Worm (Caenorhabditis elegans) whole organism, young adult: ENCODE measurements around the gene clec-266.

Experiments
- B0019.2 ChIP-seq: fragments of 200-800 bp; sonication (Bioruptor generic); conservative IDR thresholded peaks from 2 replicates; pipeline ENCODE4 v1.3.6; 2022; ENCODE audit warnings: missing genetic modification reagents, missing genetic modification characterization, missing compliant biosample characterization
- C17E4.6 ChIP-seq: fragments of 200-800 bp; sonication (Bioruptor generic); IDR thresholded peaks from 2 replicates; pipeline ENCODE4 v1.3.6; 2022; ENCODE audit warnings: missing genetic modification reagents, missing genetic modification characterization, missing compliant biosample characterization
- F10E7.11 ChIP-seq: sonication (generic microtip); optimal IDR thresholded peaks from 2 replicates; lab custom pipeline; 2017; ENCODE audit warnings: mild to moderate bottlenecking, missing genetic modification characterization, moderate library complexity, missing compliant biosample characterization
- F22D6.2 ChIP-seq: sonication (generic microtip); optimal IDR thresholded peaks from 2 replicates; lab custom pipeline; 2016; ENCODE audit warnings: mild to moderate bottlenecking, missing genetic modification characterization, missing compliant biosample characterization
- K12H6.12 ChIP-seq: fragments of 200-800 bp; sonication (Bioruptor generic); optimal IDR thresholded peaks from 2 replicates; lab custom pipeline; 2018; ENCODE audit warnings: mild to moderate bottlenecking, missing genetic modification characterization, missing compliant biosample characterization
- T26A5.8 ChIP-seq: sonication (generic microtip); optimal IDR thresholded peaks from 2 replicates; lab custom pipeline; 2016; ENCODE audit warnings: missing genetic modification characterization, missing compliant biosample characterization
- Y53F4B.3 ChIP-seq: fragments of 200-800 bp; sonication (Bioruptor generic); IDR thresholded peaks from 2 replicates; pipeline ENCODE4 v1.3.6; 2022; ENCODE audit warnings: missing genetic modification reagents, missing genetic modification characterization, missing compliant biosample characterization
- Y56A3A.18 ChIP-seq: fragments of 200-800 bp; sonication (Bioruptor generic); IDR thresholded peaks from 2 replicates; pipeline ENCODE4 v1.3.6; 2022; ENCODE audit warnings: missing genetic modification reagents, missing genetic modification characterization, missing compliant biosample characterization
- Y67H2A.10 ChIP-seq: fragments of 200-800 bp; sonication (Bioruptor generic); conservative IDR thresholded peaks from 2 replicates; pipeline ENCODE4 v1.3.6; 2022; ENCODE audit warnings: missing genetic modification reagents, missing genetic modification characterization, missing compliant biosample characterization
- Y79H2A.3 ChIP-seq: fragments of 200-800 bp; sonication (Bioruptor generic); conservative IDR thresholded peaks from 2 replicates; pipeline ENCODE4 v1.3.6; 2022; ENCODE audit warnings: missing genetic modification reagents, missing genetic modification characterization, missing compliant biosample characterization
- atf-7 ChIP-seq: sonication (generic microtip); optimal IDR thresholded peaks from 2 replicates; lab custom pipeline; 2017; ENCODE audit warnings: mild to moderate bottlenecking, missing genetic modification characterization, missing compliant biosample characterization
- ccch-3 ChIP-seq: fragments of 200-800 bp; sonication (Bioruptor generic); optimal IDR thresholded peaks from 2 replicates; lab custom pipeline; 2018; ENCODE audit warnings: mild to moderate bottlenecking, missing genetic modification characterization, missing compliant biosample characterization
- cebp-1 ChIP-seq, 2 experiments: fragments of 200-800 bp in 1 of 2; sonication (Bioruptor generic) in 1 of 2; sonication (generic microtip) in 1 of 2; IDR thresholded peaks in 1 of 2; optimal IDR thresholded peaks in 1 of 2; 2 replicates each; pipeline versions ENCODE4 v1.3.6 to Lab custom; 2017 to 2022; ENCODE audit warnings: missing compliant biosample characterization in 2 of 2, missing genetic modification characterization in 2 of 2, mild to moderate bottlenecking in 1 of 2, missing genetic modification reagents in 1 of 2, moderate library complexity in 1 of 2
- cebp-2 ChIP-seq: fragments of 200-800 bp; sonication (Bioruptor generic); IDR thresholded peaks from 2 replicates; pipeline ENCODE4 v1.3.6; 2022; ENCODE audit warnings: missing genetic modification characterization, missing compliant biosample characterization
- ceh-79 ChIP-seq: sonication (generic microtip); optimal IDR thresholded peaks from 2 replicates; lab custom pipeline; 2017; ENCODE audit warnings: mild to moderate bottlenecking, missing genetic modification characterization, missing compliant biosample characterization
- ceh-91 ChIP-seq: fragments of 200-800 bp; sonication (Bioruptor generic); IDR thresholded peaks from 2 replicates; pipeline ENCODE4 v1.3.6; 2022; ENCODE audit warnings: missing genetic modification reagents, missing genetic modification characterization, missing compliant biosample characterization
- die-1 ChIP-seq: sonication (generic microtip); optimal IDR thresholded peaks from 2 replicates; lab custom pipeline; 2016; ENCODE audit warnings: missing genotype, mild to moderate bottlenecking, missing genetic modification characterization, missing compliant biosample characterization
- dox-1 ChIP-seq: fragments of 200-800 bp; sonication (Bioruptor generic); IDR thresholded peaks from 2 replicates; pipeline ENCODE4 v1.3.6; 2022; ENCODE audit warnings: missing genetic modification reagents, missing genetic modification characterization, missing compliant biosample characterization
- egl-18 ChIP-seq: fragments of 200-800 bp; sonication (Bioruptor generic); IDR thresholded peaks from 2 replicates; pipeline ENCODE4 v1.3.6; 2022; ENCODE audit warnings: missing genetic modification reagents, missing genetic modification characterization, missing compliant biosample characterization
- ekl-4 ChIP-seq: fragments of 200-800 bp; sonication (Bioruptor generic); IDR thresholded peaks from 2 replicates; pipeline ENCODE4 v1.3.6; 2022; ENCODE audit warnings: missing genetic modification reagents, missing genetic modification characterization, missing compliant biosample characterization
- ets-4 ChIP-seq: fragments of 200-800 bp; sonication (Bioruptor generic); optimal IDR thresholded peaks from 2 replicates; lab custom pipeline; 2018; ENCODE audit warnings: mild to moderate bottlenecking, missing genetic modification characterization, missing compliant biosample characterization
- gei-17 ChIP-seq: fragments of 200-800 bp; sonication (Bioruptor generic); optimal IDR thresholded peaks from 2 replicates; lab custom pipeline; 2018; ENCODE audit warnings: mild to moderate bottlenecking, missing genetic modification characterization, missing compliant biosample characterization
- hlh-12 ChIP-seq: sonication (generic microtip); optimal IDR thresholded peaks from 2 replicates; lab custom pipeline; 2016; ENCODE audit warnings: missing genetic modification characterization, missing compliant biosample characterization
- lag-1 ChIP-seq: fragments of 200-800 bp; sonication (Bioruptor generic); IDR thresholded peaks from 2 replicates; pipeline ENCODE4 v1.3.6; 2022; ENCODE audit warnings: missing genetic modification reagents, missing genetic modification characterization, missing compliant biosample characterization
- let-607 ChIP-seq, 2 experiments: fragments of 200-800 bp in 1 of 2; sonication (Bioruptor generic) in 1 of 2; sonication (generic microtip) in 1 of 2; optimal IDR thresholded peaks; 2 replicates each; lab custom pipeline; 2016 to 2018; ENCODE audit warnings: mild to moderate bottlenecking in 2 of 2, missing compliant biosample characterization in 2 of 2, missing genetic modification characterization in 2 of 2, moderate library complexity in 2 of 2, missing genotype in 1 of 2
- lin-26 ChIP-seq: fragments of 200-800 bp; sonication (Bioruptor generic); IDR thresholded peaks from 2 replicates; pipeline ENCODE4 v1.3.6; 2022; ENCODE audit warnings: missing genetic modification reagents, missing genetic modification characterization, missing compliant biosample characterization
- lin-40 ChIP-seq: sonication (generic microtip); optimal IDR thresholded peaks from 2 replicates; lab custom pipeline; 2016; ENCODE audit warnings: missing genetic modification characterization, mild to moderate bottlenecking, missing compliant biosample characterization, missing genotype, missing genetic modification reagents
- mel-28 ChIP-seq: sonication (generic microtip); optimal IDR thresholded peaks from 2 replicates; lab custom pipeline; 2016; ENCODE audit warnings: borderline replicate concordance, mild to moderate bottlenecking, missing genetic modification characterization, missing compliant biosample characterization
- mes-4 ChIP-seq: sonication (generic microtip); optimal IDR thresholded peaks from 2 replicates; lab custom pipeline; 2016; ENCODE audit warnings: missing genotype, missing genetic modification characterization, missing compliant biosample characterization
- nfya-2 ChIP-seq: fragments of 200-800 bp; sonication (Bioruptor generic); IDR thresholded peaks from 2 replicates; pipeline ENCODE4 v1.3.6; 2022; ENCODE audit warnings: missing genetic modification reagents, missing genetic modification characterization, missing compliant biosample characterization
- pha-4 ChIP-seq: fragments of 150-350 bp; sonication (generic microtip); optimal IDR thresholded peaks from 2 replicates; lab custom pipeline; 2014; ENCODE audit warnings: missing biosample characterization, missing genetic modification reagents, missing genetic modification characterization
- rcor-1 ChIP-seq: fragments of 200-800 bp; sonication (Bioruptor generic); IDR thresholded peaks from 2 replicates; pipeline ENCODE4 v1.3.6; 2022; ENCODE audit warnings: missing genetic modification reagents, missing genetic modification characterization, missing compliant biosample characterization
- rec-8 ChIP-seq, 2 experiments: sonication (generic microtip); optimal IDR thresholded peaks; 2 replicates each; lab custom pipeline; 2016; ENCODE audit warnings: mild to moderate bottlenecking in 2 of 2, missing genetic modification characterization in 2 of 2, missing genetic modification reagents in 2 of 2, missing genotype in 2 of 2, missing biosample characterization in 1 of 2, missing compliant biosample characterization in 1 of 2, moderate library complexity in 1 of 2
- repo-1 ChIP-seq: sonication (generic microtip); optimal IDR thresholded peaks from 2 replicates; lab custom pipeline; 2017; ENCODE audit warnings: mild to moderate bottlenecking, missing genetic modification characterization, missing compliant biosample characterization
- snpc-4 ChIP-seq, 5 experiments: fragments of 150-350 bp in 1 of 5; sonication (generic microtip) in 4 of 5; optimal IDR thresholded peaks; 2 replicates each; lab custom pipeline; 2014 to 2018; ENCODE audit warnings: missing genetic modification characterization in 5 of 5, missing biosample characterization in 3 of 5, antibody characterized with exemption in 2 of 5, mild to moderate bottlenecking in 2 of 5, missing compliant biosample characterization in 2 of 5, missing genotype in 2 of 5, moderate library complexity in 2 of 5, missing genetic modification reagents in 1 of 5
- somi-1 ChIP-seq: fragments of 200-800 bp; sonication (Bioruptor generic); optimal IDR thresholded peaks from 2 replicates; lab custom pipeline; 2018; ENCODE audit warnings: mild to moderate bottlenecking, missing genetic modification characterization, missing compliant biosample characterization
- sptf-2 ChIP-seq: fragments of 200-800 bp; sonication (Bioruptor generic); optimal IDR thresholded peaks from 2 replicates; lab custom pipeline; 2018; ENCODE audit warnings: mild to moderate bottlenecking, missing genetic modification characterization, missing compliant biosample characterization
- tbp1 ChIP-seq: fragments of 200-800 bp; sonication (Bioruptor generic); optimal IDR thresholded peaks from 2 replicates; lab custom pipeline; 2018; ENCODE audit warnings: mild to moderate bottlenecking, missing genetic modification characterization, missing compliant biosample characterization
- tbx-9 ChIP-seq: sonication (generic microtip); optimal IDR thresholded peaks from 2 replicates; lab custom pipeline; 2016; ENCODE audit warnings: borderline replicate concordance, missing genetic modification characterization, inconsistent platforms, missing compliant biosample characterization
- unc-62 ChIP-seq: fragments of 150-350 bp; optimal IDR thresholded peaks from 2 replicates; lab custom pipeline; 2014; ENCODE audit warnings: missing biosample characterization, missing genetic modification reagents, missing genetic modification characterization
- ztf-22 ChIP-seq: fragments of 200-800 bp; sonication (Bioruptor generic); optimal IDR thresholded peaks from 2 replicates; lab custom pipeline; 2018; ENCODE audit warnings: mild to moderate bottlenecking, missing genetic modification characterization, moderate library complexity, missing compliant biosample characterization
- ztf-25 ChIP-seq: fragments of 200-800 bp; sonication (Bioruptor generic); IDR thresholded peaks from 2 replicates; pipeline ENCODE4 v1.3.6; 2022; ENCODE audit warnings: missing genetic modification reagents, missing genetic modification characterization, missing compliant biosample characterization
- ztf-26 ChIP-seq: sonication (generic microtip); optimal IDR thresholded peaks from 2 replicates; lab custom pipeline; 2017; ENCODE audit warnings: missing genetic modification characterization, missing compliant biosample characterization
- ztf-6 ChIP-seq: fragments of 200-800 bp; sonication (Bioruptor generic); IDR thresholded peaks from 2 replicates; pipeline ENCODE4 v1.3.6; 2022; ENCODE audit warnings: missing genetic modification reagents, missing genetic modification characterization, missing compliant biosample characterization

The clec-266 gene

DNA sequence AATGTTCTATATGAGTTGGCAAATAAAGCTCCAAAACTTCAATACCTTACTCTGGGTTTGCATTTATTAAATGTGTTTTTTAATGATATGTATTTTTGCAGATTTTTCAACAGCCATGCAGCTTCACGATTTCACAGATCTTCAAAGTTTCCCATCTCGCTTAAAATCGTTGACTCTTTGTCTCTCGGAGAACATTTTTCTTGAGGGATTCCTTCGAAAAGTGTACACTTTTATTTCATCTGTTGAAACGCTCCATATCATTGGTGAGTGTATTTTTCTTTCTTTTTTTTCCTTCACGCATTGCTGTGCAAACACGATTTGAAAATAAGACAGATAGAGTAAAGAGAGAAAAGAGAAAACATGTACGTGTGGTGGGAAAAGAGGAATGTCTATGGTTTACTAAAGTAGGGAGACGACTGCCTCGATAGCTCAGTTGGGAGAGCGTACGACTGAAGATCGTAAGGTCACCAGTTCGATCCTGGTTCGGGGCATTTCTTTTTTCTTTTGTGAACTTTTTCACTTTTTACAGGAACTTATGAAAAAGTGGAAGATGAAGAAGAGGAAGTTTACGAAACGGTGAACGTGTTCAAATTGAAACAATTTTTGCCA lies 29.4 kb downstream of the clec-266 start (continued):
- TF ChIP-seq gei-17 (GFP tag; lab: Kevin White, UChicago), result peak; percentile 68
- TF ChIP-seq rcor-1 (GFP tag; lab: Robert Waterston, UW), result peak; percentile 86
- no peak for TF ChIP-seq F10E7.11 (tag; lab: Kevin White, UChicago)
- no peak for TF ChIP-seq pha-4 (tag; lab: Kevin White, UChicago)
- peak; percentile 78 to 91 for TF ChIP-seq rec-8 (tag; optimal IDR thresholded peaks at IDR 0.05; lab: Kevin White, UChicago)
- TF ChIP-seq ztf-6 (GFP tag; lab: Robert Waterston, UW), result 0 out of 2 replicates have a peak, but pooled peaks have one; percentile 42
- 0 out of 2 replicates have a peak, but pooled peaks have one; percentile 33 for TF ChIP-seq B0019.2 (GFP tag; lab: Robert Waterston, UW)
- peak; percentile 58 for TF ChIP-seq repo-1 (tag; lab: Kevin White, UChicago)
- no peak for TF ChIP-seq sptf-2
- peak; percentile 85; the same call in 1 of the 2 replicates for TF ChIP-seq egl-18 (GFP tag; lab: Robert Waterston, UW)
- TF ChIP-seq ztf-25 (GFP tag; lab: Robert Waterston, UW), result peak; percentile 91
- no peak for TF ChIP-seq ccch-3 (GFP tag; lab: Kevin White, UChicago)
- TF ChIP-seq tbx-9 (tag; lab: Kevin White, UChicago), result no peak
- peak; percentile 82 for TF ChIP-seq lin-40 (tag; lab: Kevin White, UChicago)
- TF ChIP-seq, all 124 proteins: peak for 80

DNA sequence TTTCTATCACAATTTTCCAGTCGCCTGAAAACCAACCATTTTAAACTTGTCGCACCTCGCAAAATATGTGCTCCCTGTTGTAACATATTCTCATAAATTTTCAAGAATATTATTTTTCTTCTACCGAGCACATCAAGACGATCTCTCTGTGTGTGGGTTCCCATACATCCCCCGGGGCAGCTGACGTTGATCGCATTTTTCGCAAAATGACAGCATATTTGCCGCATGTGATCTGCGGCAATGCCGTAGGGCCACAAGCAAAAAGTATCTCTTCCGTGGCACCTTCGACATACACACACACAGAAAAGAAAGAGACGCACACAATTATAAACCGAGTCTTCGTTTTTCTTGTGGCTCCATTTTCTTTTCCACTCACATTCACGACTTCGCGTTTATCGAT lies 31.0 kb downstream of the clec-266 start:
- TF ChIP-seq unc-62 (GFP tag; lab: Kevin White, UChicago) (no peak), hlh-12 (tag; lab: Kevin White, UChicago) (no peak), nfya-2 (GFP tag; lab: Robert Waterston, UW) (no peak), ceh-91 (GFP tag; lab: Robert Waterston, UW) (no peak), lag-1 (GFP tag; lab: Robert Waterston, UW) (no peak), atf-7 (tag; lab: Kevin White, UChicago) (no peak), Y56A3A.18 (no peak), K12H6.12 (tag; lab: Kevin White, UChicago) (no peak), F10E7.11 (tag; lab: Kevin White, UChicago) (no peak), gei-17 (GFP tag; lab: Kevin White, UChicago) (no peak), T26A5.8 (tag; lab: Kevin White, UChicago) (no peak), Y67H2A.10 (no peak), ekl-4 (GFP tag; lab: Robert Waterston, UW) (no peak), snpc-4 (GFP tag; optimal IDR thresholded peaks at IDR 0.05; lab: Kevin White, UChicago) (no peak), snpc-4 (tag; optimal IDR thresholded peaks at IDR 0.05; lab: Kevin White, UChicago) (no peak), C17E4.6 (GFP tag; lab: Robert Waterston, UW) (no peak), lin-40 (tag; lab: Kevin White, UChicago) (no peak), ccch-3 (GFP tag; lab: Kevin White, UChicago) (no peak), let-607 (tag; optimal IDR thresholded peaks at IDR 0.05; lab: Kevin White, UChicago) (no peak), mes-4 (tag; lab: Kevin White, UChicago) (no peak), ceh-79 (tag; lab: Kevin White, UChicago) (no peak)
- TF ChIP-seq, all 124 proteins: peak for 0

DNA sequence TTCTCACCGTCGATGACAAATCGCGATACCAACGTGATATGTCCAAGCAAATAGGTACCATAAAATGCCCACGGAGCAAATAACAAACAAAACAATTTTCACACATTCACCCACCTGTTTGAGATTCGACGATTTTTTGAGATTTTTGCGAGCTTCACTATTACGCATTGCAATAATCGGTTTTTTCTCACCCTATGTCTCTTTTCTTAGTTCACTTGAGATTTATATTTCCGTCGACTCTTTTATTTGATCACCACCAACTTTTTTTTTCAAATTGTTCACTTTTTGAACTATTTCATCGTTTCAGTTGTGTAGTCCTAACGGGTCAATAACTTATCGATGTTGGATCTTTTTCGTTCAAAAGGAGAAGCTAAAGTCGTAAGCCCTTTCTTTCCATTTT lies 34.2 kb downstream of the clec-266 start, which contains the start of gene fbxl-4:
fbxl-4 (plus strand) TSS at position 301 of the 400 bp plus-strand sequence.
- TF ChIP-seq Y53F4B.3 (GFP tag; lab: Robert Waterston, UW) (no peak), mel-28 (tag; lab: Kevin White, UChicago) (no peak), die-1 (no peak), tbp1 (GFP tag; lab: Kevin White, UChicago) (no peak), somi-1 (GFP tag; lab: Kevin White, UChicago) (no peak), ztf-26 (tag; lab: Kevin White, UChicago) (no peak), ets-4 (no peak), cebp-2 (GFP tag; lab: Robert Waterston, UW) (no peak), lin-26 (no peak), cebp-1 (GFP tag; IDR thresholded peaks at IDR 0.05; lab: Robert Waterston, UW) (no peak), cebp-1 (tag; optimal IDR thresholded peaks at IDR 0.05; lab: Kevin White, UChicago) (no peak), dox-1 (GFP tag; lab: Robert Waterston, UW) (no peak), ztf-22 (no peak), mes-4 (tag; lab: Kevin White, UChicago) (no peak), F22D6.2 (tag; lab: Kevin White, UChicago) (no peak), unc-62 (GFP tag; lab: Kevin White, UChicago) (no peak), Y79H2A.3 (GFP tag; lab: Robert Waterston, UW) (no peak)
